Worm (Caenorhabditis elegans) whole organism, L1 larva: ENCODE measurements around the gene W04B5.6.
A peak's percentile ranks its signal among the peaks of the same experiment; 100 is the strongest.
"Not testable (repeated sequence)": the region's sequence is repeated elsewhere in the genome, so short reads cannot be mapped to it uniquely, and the experiment has no call there.

Source experiments
- C16A3.4 ChIP-seq: fragments of 150-350 bp; optimal IDR thresholded peaks from 2 replicates; lab custom pipeline; 2014; ENCODE audit warnings: missing biosample characterization, missing genetic modification characterization
- C34B4.2 ChIP-seq: sonication (generic microtip); optimal IDR thresholded peaks from 2 replicates; lab custom pipeline; 2017; ENCODE audit warnings: mild to moderate bottlenecking, missing genetic modification characterization, missing compliant biosample characterization
- F16B12.6 ChIP-seq: fragments of 150-350 bp; optimal IDR thresholded peaks from 2 replicates; lab custom pipeline; 2014; ENCODE audit warnings: missing biosample characterization, missing genetic modification characterization
- aha-1 ChIP-seq: fragments of 150-350 bp; optimal IDR thresholded peaks from 2 replicates; lab custom pipeline; 2014; ENCODE audit warnings: missing biosample characterization, missing genetic modification characterization
- alr-1 ChIP-seq: fragments of 200-800 bp; sonication (Bioruptor generic); optimal IDR thresholded peaks from 2 replicates; lab custom pipeline; 2018; ENCODE audit warnings: borderline replicate concordance, mild to moderate bottlenecking, missing genetic modification characterization, missing compliant biosample characterization
- ceh-63 ChIP-seq: fragments of 200-800 bp; sonication (Bioruptor generic); optimal IDR thresholded peaks from 2 replicates; lab custom pipeline; 2018; ENCODE audit warnings: mild to moderate bottlenecking, missing genetic modification characterization, missing compliant biosample characterization
- ceh-8 ChIP-seq: fragments of 200-800 bp; sonication (Bioruptor generic); optimal IDR thresholded peaks from 2 replicates; lab custom pipeline; 2018; ENCODE audit warnings: mild to moderate bottlenecking, missing genetic modification characterization, moderate library complexity, missing compliant biosample characterization
- ceh-82 ChIP-seq, 3 experiments: fragments of 150-350 bp in 1 of 3; sonication (generic microtip) in 2 of 3; optimal IDR thresholded peaks; 2 replicates each; lab custom pipeline; 2014 to 2017; ENCODE audit warnings: missing biosample characterization in 3 of 3, missing genetic modification characterization in 3 of 3
- ces-1 ChIP-seq: fragments of 150-350 bp; optimal IDR thresholded peaks from 2 replicates; lab custom pipeline; 2014; ENCODE audit warnings: missing biosample characterization, missing genetic modification reagents, missing genetic modification characterization
- dpl-1 ChIP-seq, 3 experiments: fragments of 150-350 bp in 2 of 3; sonication (generic microtip) in 1 of 3; optimal IDR thresholded peaks; 2 replicates each; lab custom pipeline; 2014 to 2017; ENCODE audit warnings: missing biosample characterization in 3 of 3, missing genetic modification characterization in 3 of 3, missing genetic modification reagents in 3 of 3
- dsc-1 ChIP-seq: sonication (generic microtip); optimal IDR thresholded peaks from 2 replicates; lab custom pipeline; 2016; ENCODE audit warnings: mild to moderate bottlenecking, missing genetic modification characterization, missing compliant biosample characterization
- efl-1 ChIP-seq, 4 experiments: fragments of 150-350 bp; optimal IDR thresholded peaks in 3 of 4; peaks in 1 of 4; 1 replicate in 1 of 4; 2 replicates in 3 of 4; lab custom pipeline; 2014; ENCODE audit warnings: missing biosample characterization in 2 of 4, missing genetic modification characterization in 2 of 4, missing genetic modification reagents in 2 of 4
- efl-3 ChIP-seq: fragments of 200-800 bp; sonication (Bioruptor generic); optimal IDR thresholded peaks from 2 replicates; lab custom pipeline; 2018; ENCODE audit warnings: mild to moderate bottlenecking, missing genetic modification characterization, missing compliant biosample characterization
- egl-27 ChIP-seq, 2 experiments: fragments of 150-350 bp in 1 of 2; sonication (generic microtip); optimal IDR thresholded peaks; 3 replicates each; lab custom pipeline; 2017 to 2018; ENCODE audit warnings: missing biosample characterization in 2 of 2, missing genetic modification characterization in 2 of 2, missing genetic modification reagents in 2 of 2
- elt-3 ChIP-seq, 6 experiments: fragments of 150-350 bp in 1 of 6; sonication (generic microtip); optimal IDR thresholded peaks; 2 replicates each; lab custom pipeline; 2017 to 2018; ENCODE audit warnings: missing biosample characterization in 6 of 6, missing genetic modification characterization in 6 of 6, inconsistent platforms in 1 of 6
- fkh-8 ChIP-seq: sonication (generic microtip); optimal IDR thresholded peaks from 2 replicates; lab custom pipeline; 2016; ENCODE audit warnings: mild to moderate bottlenecking, missing genetic modification characterization, missing compliant biosample characterization
- grh-1 ChIP-seq: fragments of 200-800 bp; sonication (Bioruptor generic); IDR thresholded peaks from 2 replicates; pipeline ENCODE4 v1.3.6; 2022; ENCODE audit warnings: missing genetic modification reagents, missing genetic modification characterization, missing compliant biosample characterization
- hlh-4 ChIP-seq: sonication (generic microtip); optimal IDR thresholded peaks from 2 replicates; lab custom pipeline; 2016; ENCODE audit warnings: mild to moderate bottlenecking, missing genetic modification characterization, missing compliant biosample characterization
- hpl-2 ChIP-seq: fragments of 150-350 bp; optimal IDR thresholded peaks from 2 replicates; lab custom pipeline; 2014; ENCODE audit warnings: missing biosample characterization, missing genetic modification reagents, missing genetic modification characterization
- lin-13 ChIP-seq: fragments of 150-350 bp; optimal IDR thresholded peaks from 2 replicates; lab custom pipeline; 2014; ENCODE audit warnings: missing biosample characterization, missing genetic modification reagents, missing genetic modification characterization
- lin-35 ChIP-seq, 2 experiments: fragments of 150-350 bp; optimal IDR thresholded peaks; 2 replicates each; lab custom pipeline; 2014; ENCODE audit warnings: missing biosample characterization in 2 of 2, missing genetic modification characterization in 2 of 2, missing genetic modification reagents in 2 of 2
- lsy-2 ChIP-seq, 2 experiments: fragments of 150-350 bp; optimal IDR thresholded peaks; 2 replicates each; lab custom pipeline; 2014; ENCODE audit warnings: missing biosample characterization in 2 of 2, missing genetic modification characterization in 2 of 2
- nhr-12 ChIP-seq: sonication (generic microtip); optimal IDR thresholded peaks from 2 replicates; lab custom pipeline; 2017; ENCODE audit warnings: missing biosample characterization, missing genetic modification characterization
- nhr-28 ChIP-seq: fragments of 150-350 bp; optimal IDR thresholded peaks from 2 replicates; lab custom pipeline; 2014; ENCODE audit warnings: missing biosample characterization, missing genetic modification characterization
- nhr-47 ChIP-seq: sonication (generic microtip); optimal IDR thresholded peaks from 2 replicates; lab custom pipeline; 2016; ENCODE audit warnings: mild to moderate bottlenecking, missing genetic modification characterization, moderate library complexity, missing compliant biosample characterization
- nhr-71 ChIP-seq: sonication (generic microtip); optimal IDR thresholded peaks from 2 replicates; lab custom pipeline; 2016; ENCODE audit warnings: mild to moderate bottlenecking, missing genetic modification characterization, moderate library complexity, missing compliant biosample characterization
- nhr-76 ChIP-seq: sonication (generic microtip); optimal IDR thresholded peaks from 2 replicates; lab custom pipeline; 2017; ENCODE audit warnings: missing biosample characterization, missing genetic modification characterization
- nhr-84 ChIP-seq: sonication (generic microtip); optimal IDR thresholded peaks from 2 replicates; lab custom pipeline; 2017; ENCODE audit warnings: missing biosample characterization, missing genetic modification characterization
- nhr-85 ChIP-seq: sonication (generic microtip); peaks from one replicate; lab custom pipeline; 2016; ENCODE audit warnings: missing genetic modification characterization, inconsistent platforms, missing compliant biosample characterization
- rnt-1 ChIP-seq: sonication (generic microtip); optimal IDR thresholded peaks from 2 replicates; lab custom pipeline; 2016; ENCODE audit warnings: mild to moderate bottlenecking, missing genetic modification characterization, moderate library complexity, missing compliant biosample characterization
- skn-1 ChIP-seq: fragments of 150-350 bp; optimal IDR thresholded peaks from 2 replicates; lab custom pipeline; 2014; ENCODE audit warnings: missing biosample characterization, missing genetic modification characterization
- snu-23 ChIP-seq: sonication (generic microtip); optimal IDR thresholded peaks from 2 replicates; lab custom pipeline; 2016; ENCODE audit warnings: missing genetic modification characterization, missing compliant biosample characterization
- swsn-7 ChIP-seq: sonication (generic microtip); optimal IDR thresholded peaks from 2 replicates; lab custom pipeline; 2016; ENCODE audit warnings: missing genetic modification characterization, missing compliant biosample characterization
- tbx-2 ChIP-seq: sonication (generic microtip); optimal IDR thresholded peaks from 2 replicates; lab custom pipeline; 2016; ENCODE audit warnings: missing genetic modification characterization, missing compliant biosample characterization
- unc-130 ChIP-seq: fragments of 150-350 bp; optimal IDR thresholded peaks from 2 replicates; lab custom pipeline; 2017; ENCODE audit warnings: missing biosample characterization, missing genetic modification characterization, inconsistent platforms
- unc-62 ChIP-seq: fragments of 150-350 bp; optimal IDR thresholded peaks from 2 replicates; lab custom pipeline; 2014; ENCODE audit warnings: missing biosample characterization, missing genetic modification reagents, missing genetic modification characterization
- vab-15 ChIP-seq: sonication (generic microtip); optimal IDR thresholded peaks from 2 replicates; lab custom pipeline; 2017; ENCODE audit warnings: missing genotype, mild to moderate bottlenecking, missing genetic modification characterization, missing compliant biosample characterization
- zip-4 ChIP-seq: fragments of 200-800 bp; sonication (Bioruptor generic); optimal IDR thresholded peaks from 2 replicates; lab custom pipeline; 2018; ENCODE audit warnings: mild to moderate bottlenecking, missing genetic modification characterization, moderate library complexity, missing compliant biosample characterization
- ztf-4 ChIP-seq: fragments of 150-350 bp; optimal IDR thresholded peaks from 2 replicates; lab custom pipeline; 2014; ENCODE audit warnings: missing biosample characterization, missing genetic modification characterization

W04B5.6 gene

ce11 chrIII:2445574-2446259 lies 10.4 kb upstream of the W04B5.6 start, which contains the start of the genes E02H9.7 and klo-2:
TSS of gene E02H9.7 (minus strand) at chrIII:2445674.
TSS of gene klo-2 (plus strand) at chrIII:2446209.
- TF ChIP-seq hlh-4 (no peak), C34B4.2 (tag; lab: Kevin White, UChicago) (no peak), elt-3 (tag; optimal IDR thresholded peaks at IDR 0.05; lab: Kevin White, UChicago) (no peak), nhr-85 (tag; lab: Kevin White, UChicago) (no peak), skn-1 (tag; lab: Kevin White, UChicago) (no peak), dpl-1 (GFP tag; optimal IDR thresholded peaks at IDR 0.05; lab: Kevin White, UChicago) (no peak), nhr-12 (no peak)

- peak; percentile 9 to 10 for TF ChIP-seq efl-1 (optimal IDR thresholded peaks at IDR 0.05; lab: Kevin White, UChicago)
- no peak for TF ChIP-seq efl-1 (GFP tag; optimal IDR thresholded peaks at IDR 0.05 in 1 of 2; lab: Kevin White, UChicago)
- no peak for TF ChIP-seq lin-13 (GFP tag; lab: Kevin White, UChicago)
- TF ChIP-seq nhr-76 (tag; lab: Kevin White, UChicago): no peak
Observed at ce11 chrIII:2438543-2438942, 3.3 kb upstream of the W04B5.6 start, which contains the start of gene E02H9.13. TSS of gene E02H9.13 (minus strand) at chrIII:2438741.

ce11 chrIII:2435805-2436204 lies 532 bp upstream of the W04B5.6 start, which contains the start of gene E02H9.6:
TSS of gene E02H9.6 (plus strand) at chrIII:2436105.
- TF ChIP-seq lin-13 (GFP tag; lab: Kevin White, UChicago); grh-1 (GFP tag; lab: Robert Waterston, UW); hpl-2: not testable (repeated sequence)

ce11 chrIII:2432925-2433324 lies 2.3 kb downstream of the W04B5.6 start:
- TF ChIP-seq ceh-8 (GFP tag; lab: Kevin White, UChicago) (no peak), nhr-47 (tag; lab: Kevin White, UChicago) (no peak), aha-1 (tag; lab: Kevin White, UChicago) (no peak), C34B4.2 (tag; lab: Kevin White, UChicago) (no peak), swsn-7 (tag; lab: Kevin White, UChicago) (no peak), ceh-82 (tag; optimal IDR thresholded peaks at IDR 0.05; lab: Kevin White, UChicago) (no peak), efl-3 (GFP tag; lab: Kevin White, UChicago) (no peak), vab-15 (no peak), snu-23 (GFP tag; lab: Kevin White, UChicago) (no peak), efl-1 (optimal IDR thresholded peaks at IDR 0.05; lab: Kevin White, UChicago) (peak; percentile 36 to 42), efl-1 (GFP tag; optimal IDR thresholded peaks at IDR 0.05 in 1 of 2; lab: Kevin White, UChicago) (peak in 1 of 2 experiments; percentile 88), ztf-4 (tag; lab: Kevin White, UChicago) (no peak), dsc-1 (tag; lab: Kevin White, UChicago) (peak; percentile 32), zip-4 (GFP tag; lab: Kevin White, UChicago) (no peak), C16A3.4 (tag; lab: Kevin White, UChicago) (no peak), nhr-28 (tag; lab: Kevin White, UChicago) (no peak)
- TF ChIP-seq, all 84 proteins: peak for 2

- TF ChIP-seq unc-130 (tag; lab: Kevin White, UChicago) (no peak), tbx-2 (tag; lab: Kevin White, UChicago) (no peak), alr-1 (tag; lab: Kevin White, UChicago) (no peak), nhr-28 (tag; lab: Kevin White, UChicago) (no peak), nhr-84 (no peak), lsy-2 (tag; optimal IDR thresholded peaks at IDR 0.05; lab: Kevin White, UChicago) (peak in 1 of 2 experiments; percentile 35), lin-35 (GFP tag; optimal IDR thresholded peaks at IDR 0.05; lab: Kevin White, UChicago) (peak in 1 of 2 experiments; percentile 16), rnt-1 (peak; percentile 22), C16A3.4 (tag; lab: Kevin White, UChicago) (no peak), F16B12.6 (tag; lab: Kevin White, UChicago) (peak; percentile 9), efl-1 (optimal IDR thresholded peaks at IDR 0.05; lab: Kevin White, UChicago) (peak; percentile 55 to 58), efl-1 (GFP tag; optimal IDR thresholded peaks at IDR 0.05 in 1 of 2; lab: Kevin White, UChicago) (peak in 1 of 2 experiments; percentile 83), swsn-7 (tag; lab: Kevin White, UChicago) (peak; percentile 5), dsc-1 (tag; lab: Kevin White, UChicago) (peak; percentile 20), hpl-2 (no peak), snu-23 (GFP tag; lab: Kevin White, UChicago) (no peak), ces-1 (GFP tag; lab: Kevin White, UChicago) (no peak), ceh-82 (tag; optimal IDR thresholded peaks at IDR 0.05; lab: Kevin White, UChicago) (peak in 1 of 3 experiments; percentile 28), fkh-8 (peak; percentile 5), unc-62 (GFP tag; lab: Kevin White, UChicago) (no peak), egl-27 (tag; optimal IDR thresholded peaks at IDR 0.05; lab: Kevin White, UChicago) (no peak), grh-1 (GFP tag; lab: Robert Waterston, UW) (no peak), dpl-1 (GFP tag; optimal IDR thresholded peaks at IDR 0.05; lab: Kevin White, UChicago) (peak in 1 of 3 experiments; percentile 29), ceh-63 (GFP tag; lab: Kevin White, UChicago) (no peak), nhr-71 (tag; lab: Kevin White, UChicago) (peak; percentile 12)
Observed at ce11 chrIII:2426122-2426521, 9.2 kb downstream of the W04B5.6 start, which contains the start of gene W04B5.8. TSS of gene W04B5.8 (plus strand) at chrIII:2426316.
